Fruit fly (Drosophila melanogaster): ENCODE data around the gene CG10654.

Gene CG10654

DNA sequence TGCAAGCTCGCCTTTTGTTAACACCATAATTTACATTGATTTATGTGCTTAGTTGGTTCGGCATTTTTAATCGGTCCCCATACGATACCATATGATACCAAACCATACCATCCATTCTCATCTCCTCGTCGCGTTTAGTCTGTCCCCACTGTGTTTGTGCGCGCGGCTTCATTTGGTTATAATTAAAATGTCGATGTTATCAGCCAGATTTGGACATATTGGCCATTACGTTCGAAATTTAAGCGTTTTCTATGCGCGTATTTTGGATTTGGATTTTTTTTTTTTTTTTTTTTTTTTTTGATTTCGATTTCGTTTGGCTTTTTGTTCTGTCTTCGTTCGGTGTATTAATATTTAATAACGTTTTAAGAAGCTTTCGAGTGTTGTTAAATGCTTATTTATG is 45.7 kb downstream of the CG10654 start:
- TF ChIP-seq HLH106 (tag; optimal IDR thresholded peaks at IDR 0.05): no peak
- TF ChIP-seq usp (GFP tag; optimal IDR thresholded peaks at IDR 0.05): no peak
- TF ChIP-seq N (GFP tag; optimal IDR thresholded peaks at IDR 0.05): no peak
- no peak for TF ChIP-seq OdsH (GFP tag; optimal IDR thresholded peaks at IDR 0.05)
- TF ChIP-seq brk (GFP tag; optimal IDR thresholded peaks at IDR 0.05): no peak
- TF ChIP-seq h (GFP tag; optimal IDR thresholded peaks at IDR 0.05): no peak
- TF ChIP-seq Hr83 (GFP tag; optimal IDR thresholded peaks at IDR 0.05; ENCODE audit: poor library complexity, severe bottlenecking): no peak
- TF ChIP-seq Dif (GFP tag; optimal IDR thresholded peaks at IDR 0.05; ENCODE audit: partially characterized antibody): no peak
- TF ChIP-seq dl (GFP tag; optimal IDR thresholded peaks at IDR 0.05; ENCODE audit: insufficient read depth in 1 of 2, partially characterized antibody in 2 of 2): no peak
- TF ChIP-seq CG32264 (GFP tag; optimal IDR thresholded peaks at IDR 0.05): no peak
- TF ChIP-seq fru (GFP tag; optimal IDR thresholded peaks at IDR 0.05): no peak
- TF ChIP-seq Sp1 (GFP tag; optimal IDR thresholded peaks at IDR 0.05): no peak
- no peak for TF ChIP-seq pan (optimal IDR thresholded peaks at IDR 0.05)

DNA sequence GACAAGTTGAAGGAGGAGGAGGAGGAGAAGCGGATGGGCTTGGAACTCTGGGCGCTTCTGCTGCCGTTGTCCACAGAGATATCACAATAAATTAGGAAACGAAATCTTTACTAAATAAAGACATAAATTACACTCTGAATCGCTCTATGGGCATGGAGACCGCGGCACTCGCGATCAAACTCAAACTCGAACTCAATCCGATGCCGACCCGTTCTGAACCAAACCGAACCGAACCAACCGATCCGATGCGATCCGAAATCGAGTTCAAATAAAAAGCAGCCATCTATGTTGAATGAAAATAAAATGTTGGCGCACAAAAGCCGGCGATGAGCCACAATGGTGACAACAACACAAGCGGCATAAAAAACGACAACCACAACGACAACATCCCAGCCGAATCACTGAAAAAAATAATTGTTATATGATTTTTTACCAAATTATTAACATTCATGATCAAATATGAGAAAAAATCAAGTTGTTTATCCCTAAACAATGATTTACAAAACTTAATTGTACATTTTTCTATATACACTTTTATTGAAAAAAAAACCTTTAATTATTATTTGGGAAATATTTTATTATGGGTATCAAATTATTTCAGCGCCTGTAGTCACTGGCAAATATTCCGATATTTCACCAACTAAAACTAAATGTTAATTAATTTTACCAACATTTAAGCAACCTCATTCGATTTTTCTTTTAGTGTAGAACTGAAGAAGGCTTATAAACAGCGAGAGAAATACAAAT is 50.6 kb downstream of the CG10654 start:
- TF ChIP-seq sv (GFP tag; optimal IDR thresholded peaks at IDR 0.05) (peak; percentile 24), usp (GFP tag; optimal IDR thresholded peaks at IDR 0.05) (no peak), CrebA (GFP tag; optimal IDR thresholded peaks at IDR 0.05; ENCODE audit: borderline replicate concordance) (no peak), dmrt93B (GFP tag; optimal IDR thresholded peaks at IDR 0.05) (no peak), jim (GFP tag; optimal IDR thresholded peaks at IDR 0.05) (no peak), woc (GFP tag; optimal IDR thresholded peaks at IDR 0.05) (peak; percentile 35), rgr (GFP tag; optimal IDR thresholded peaks at IDR 0.05) (peak; percentile 39), HLH106 (tag; optimal IDR thresholded peaks at IDR 0.05) (peak; percentile 56), dsf (GFP tag; optimal IDR thresholded peaks at IDR 0.05; ENCODE audit: borderline replicate concordance) (no peak), Hnf4 (GFP tag; optimal IDR thresholded peaks at IDR 0.05) (peak; percentile 14), ey (GFP tag; optimal IDR thresholded peaks at IDR 0.05) (peak; percentile 42), Jra (GFP tag; optimal IDR thresholded peaks at IDR 0.05) (no peak), OdsH (GFP tag; optimal IDR thresholded peaks at IDR 0.05) (peak; percentile 48), Myc (optimal IDR thresholded peaks at IDR 0.05) (no peak), h (GFP tag; optimal IDR thresholded peaks at IDR 0.05) (peak; percentile 59), tai (GFP tag; optimal IDR thresholded peaks at IDR 0.05) (no peak), Rel (GFP tag; optimal IDR thresholded peaks at IDR 0.05) (no peak), Rel (tag; optimal IDR thresholded peaks at IDR 0.05) (no peak), br (GFP tag; optimal IDR thresholded peaks at IDR 0.05) (peak; percentile 10), Dfd (GFP tag; optimal IDR thresholded peaks at IDR 0.05) (peak; percentile 10), Vsx2 (GFP tag; optimal IDR thresholded peaks at IDR 0.05; ENCODE audit: partially characterized antibody) (no peak), Mio (GFP tag; optimal IDR thresholded peaks at IDR 0.05) (no peak), GATAd (GFP tag; optimal IDR thresholded peaks at IDR 0.05) (no peak), Abd-B (GFP tag; optimal IDR thresholded peaks at IDR 0.05) (no peak), fru (GFP tag; optimal IDR thresholded peaks at IDR 0.05) (peak; percentile 51), CG9705 (GFP tag; optimal IDR thresholded peaks at IDR 0.05) (no peak), CG32264 (GFP tag; optimal IDR thresholded peaks at IDR 0.05) (no peak), Sp1 (GFP tag; optimal IDR thresholded peaks at IDR 0.05) (peak; percentile 58), psq (GFP tag; optimal IDR thresholded peaks at IDR 0.05) (peak; percentile 55), foxo (GFP tag; optimal IDR thresholded peaks at IDR 0.05) (peak in 1 of 2 experiments; percentile 56)

All from whole organism, wandering third instar larva.